Fruit fly (Drosophila melanogaster) whole organism, embryonic: ENCODE results near the gene CG43094.

Source experiments
- Aef1 ChIP-seq: fragments of 200-800 bp; sonication (Bioruptor generic); IDR thresholded peaks from 3 replicates; pipeline ENCODE4 v1.3.6; 2022; ENCODE audit warnings: missing biosample characterization, missing genetic modification characterization
- CG10366 ChIP-seq: fragments of 200-800 bp; sonication (Bioruptor generic); IDR thresholded peaks from 2 replicates; pipeline ENCODE4 v1.3.6; 2022; ENCODE audit warnings: missing biosample characterization, missing genetic modification characterization
- CG10431 ChIP-seq: fragments of 200-800 bp; sonication (Bioruptor generic); optimal IDR thresholded peaks from 3 replicates; lab custom pipeline; 2018; ENCODE audit warnings: missing biosample characterization, mild to moderate bottlenecking, missing genetic modification characterization
- CG11504 ChIP-seq: fragments of 200-800 bp; sonication (Bioruptor generic); optimal IDR thresholded peaks from 3 replicates; lab custom pipeline; 2019; ENCODE audit warnings: missing biosample characterization, mild to moderate bottlenecking, missing genetic modification characterization, moderate library complexity
- CG11695 ChIP-seq: fragments of 200-800 bp; sonication (Bioruptor generic); IDR thresholded peaks from 3 replicates; pipeline ENCODE4 v1.3.6; 2022; ENCODE audit warnings: missing biosample characterization, missing genetic modification characterization
- CG12155 ChIP-seq: fragments of 200-800 bp; sonication (Bioruptor generic); optimal IDR thresholded peaks from 3 replicates; lab custom pipeline; 2016; ENCODE audit warnings: missing biosample characterization, missing genetic modification characterization
- CG12236 ChIP-seq: fragments of 200-800 bp; sonication (Bioruptor generic); optimal IDR thresholded peaks from 2 replicates; lab custom pipeline; 2016; ENCODE audit warnings: missing biosample characterization, missing genetic modification characterization
- CG13123 ChIP-seq: fragments of 200-800 bp; sonication (Bioruptor generic); optimal IDR thresholded peaks from 2 replicates; lab custom pipeline; 2016; ENCODE audit warnings: missing biosample characterization, missing genetic modification characterization
- CG13624 ChIP-seq: fragments of 200-800 bp; sonication (Bioruptor generic); optimal IDR thresholded peaks from 2 replicates; lab custom pipeline; 2016; ENCODE audit warnings: missing biosample characterization, missing genetic modification characterization
- CG15514 ChIP-seq: fragments of 200-800 bp; sonication (Bioruptor generic); optimal IDR thresholded peaks from 3 replicates; lab custom pipeline; 2017; ENCODE audit warnings: missing biosample characterization, missing genetic modification characterization, mild to moderate bottlenecking, moderate library complexity, missing genetic modification reagents
- CG15601 ChIP-seq: fragments of 200-800 bp; sonication (Bioruptor generic); optimal IDR thresholded peaks from 3 replicates; lab custom pipeline; 2019; ENCODE audit warnings: missing biosample characterization, mild to moderate bottlenecking, missing genetic modification characterization, moderate library complexity
- CG17361 ChIP-seq: fragments of 200-800 bp; sonication (Bioruptor generic); IDR thresholded peaks from 3 replicates; pipeline ENCODE4 v1.3.6; 2022; ENCODE audit warnings: missing biosample characterization, missing genetic modification characterization
- CG18262 ChIP-seq: fragments of 200-800 bp; optimal IDR thresholded peaks from 3 replicates; lab custom pipeline; 2019; ENCODE audit warnings: missing biosample characterization, mild to moderate bottlenecking, missing genetic modification characterization, moderate library complexity
- CG2120 ChIP-seq: fragments of 200-800 bp; sonication (Bioruptor generic); optimal IDR thresholded peaks from 3 replicates; lab custom pipeline; 2016; ENCODE audit warnings: missing biosample characterization, missing genetic modification characterization
- CG32532 ChIP-seq: fragments of 200-800 bp; sonication (Bioruptor generic); IDR thresholded peaks from 2 replicates; pipeline ENCODE4 v1.3.6; 2022; ENCODE audit warnings: missing biosample characterization, missing genetic modification characterization
- CG3995 ChIP-seq: fragments of 200-800 bp; sonication (Bioruptor generic); optimal IDR thresholded peaks from 3 replicates; lab custom pipeline; 2016; ENCODE audit warnings: missing biosample characterization, missing genetic modification characterization
- CG4282 ChIP-seq: fragments of 200-800 bp; sonication (Bioruptor generic); optimal IDR thresholded peaks from 2 replicates; lab custom pipeline; 2016; ENCODE audit warnings: missing biosample characterization, missing genetic modification characterization
- CG43689 ChIP-seq: fragments of 200-800 bp; sonication (Bioruptor generic); IDR thresholded peaks from 2 replicates; pipeline ENCODE4 v1.3.6; 2022; ENCODE audit warnings: missing biosample characterization, missing genetic modification characterization
- CG5180 ChIP-seq: fragments of 200-800 bp; sonication (Bioruptor generic); optimal IDR thresholded peaks from 3 replicates; lab custom pipeline; 2017; ENCODE audit warnings: missing biosample characterization, missing genetic modification characterization, mild to moderate bottlenecking, moderate library complexity, missing genetic modification reagents
- CG6272 ChIP-seq: fragments of 200-800 bp; sonication (Bioruptor generic); IDR thresholded peaks from 2 replicates; pipeline ENCODE4 v1.3.6; 2022; ENCODE audit warnings: missing biosample characterization, missing genetic modification characterization
- CG7271 ChIP-seq: fragments of 200-800 bp; sonication (Bioruptor generic); optimal IDR thresholded peaks from 2 replicates; lab custom pipeline; 2018; ENCODE audit warnings: missing biosample characterization, mild to moderate bottlenecking, missing genetic modification characterization, moderate library complexity
- CG8281 ChIP-seq: fragments of 200-800 bp; sonication (Bioruptor generic); optimal IDR thresholded peaks from 2 replicates; lab custom pipeline; 2018; ENCODE audit warnings: missing biosample characterization, mild to moderate bottlenecking, missing genetic modification characterization, moderate library complexity
- CG9797 ChIP-seq: fragments of 200-800 bp; sonication (Bioruptor generic); optimal IDR thresholded peaks from 3 replicates; lab custom pipeline; 2018; ENCODE audit warnings: missing biosample characterization, mild to moderate bottlenecking, missing genetic modification characterization
- Drgx ChIP-seq: fragments of 200-800 bp; sonication (Bioruptor generic); IDR thresholded peaks from 2 replicates; pipeline ENCODE4 v1.3.6; 2022; ENCODE audit warnings: missing biosample characterization, missing genetic modification characterization
- Ets65A ChIP-seq: fragments of 200-800 bp; sonication (Bioruptor generic); peaks from one replicate; lab custom pipeline; 2016; ENCODE audit warnings: missing biosample characterization, missing genetic modification characterization
- H15 ChIP-seq: fragments of 200-800 bp; sonication (Bioruptor generic); IDR thresholded peaks from 3 replicates; pipeline ENCODE4 v1.3.6; 2022; ENCODE audit warnings: missing biosample characterization, missing genetic modification characterization
- Hey ChIP-seq: fragments of 200-800 bp; sonication (Bioruptor generic); optimal IDR thresholded peaks from 3 replicates; lab custom pipeline; 2018; ENCODE audit warnings: missing biosample characterization, mild to moderate bottlenecking, missing genetic modification characterization
- Hr78 ChIP-seq, 2 experiments: fragments of 200-800 bp in 1 of 2; fragments of >200 bp in 1 of 2; sonication (Bioruptor generic) in 1 of 2; optimal IDR thresholded peaks; 2 replicates each; lab custom pipeline; 2017 to 2019; ENCODE audit warnings: missing biosample characterization in 2 of 2, missing genetic modification characterization in 2 of 2, mild to moderate bottlenecking in 1 of 2, moderate library complexity in 1 of 2
- Scr ChIP-seq: fragments of 200-800 bp; sonication (Bioruptor generic); IDR thresholded peaks from 2 replicates; pipeline ENCODE4 v1.3.6; 2022; ENCODE audit warnings: missing biosample characterization, missing genetic modification characterization; ENCODE audit not compliant: partially characterized antibody
- Sry-β ChIP-seq: fragments of 200-800 bp; sonication (Bioruptor generic); optimal IDR thresholded peaks from 2 replicates; lab custom pipeline; 2018; ENCODE audit warnings: missing biosample characterization, mild to moderate bottlenecking, missing genetic modification characterization, moderate library complexity
- ap ChIP-seq: fragments of 200-800 bp; sonication (Bioruptor generic); IDR thresholded peaks from 2 replicates; pipeline ENCODE4 v1.3.6; 2022; ENCODE audit warnings: missing biosample characterization, missing genetic modification characterization
- ara ChIP-seq: fragments of 200-800 bp; sonication (Bioruptor generic); IDR thresholded peaks from 2 replicates; pipeline ENCODE4 v1.3.6; 2022; ENCODE audit warnings: missing biosample characterization, missing genetic modification characterization
- bcd ChIP-seq: fragments of 200-800 bp; sonication (Bioruptor generic); optimal IDR thresholded peaks from 2 replicates; lab custom pipeline; 2017; ENCODE audit warnings: missing biosample characterization, mild to moderate bottlenecking, missing genetic modification characterization
- cato ChIP-seq: fragments of 200-800 bp; sonication (Bioruptor generic); optimal IDR thresholded peaks from 2 replicates; lab custom pipeline; 2016; ENCODE audit warnings: missing biosample characterization, missing genetic modification characterization, borderline replicate concordance
- gce ChIP-seq: fragments of 200-800 bp; sonication (Bioruptor generic); IDR thresholded peaks from 3 replicates; pipeline ENCODE4 v1.3.6; 2022; ENCODE audit warnings: missing biosample characterization, missing genetic modification characterization
- gem ChIP-seq: fragments of 200-800 bp; sonication (Bioruptor generic); optimal IDR thresholded peaks from 2 replicates; lab custom pipeline; 2019; ENCODE audit warnings: missing biosample characterization, mild to moderate bottlenecking, missing genetic modification characterization, moderate library complexity
- ham ChIP-seq: fragments of 200-800 bp; sonication (Bioruptor generic); IDR thresholded peaks from 2 replicates; pipeline ENCODE4 v1.3.6; 2022; ENCODE audit warnings: missing biosample characterization, missing genetic modification characterization
- kay ChIP-seq: fragments of 200-800 bp; sonication (Bioruptor generic); optimal IDR thresholded peaks from 2 replicates; lab custom pipeline; 2016; ENCODE audit warnings: missing biosample characterization, missing genetic modification characterization
- maf-S ChIP-seq: fragments of 200-800 bp; sonication (Bioruptor generic); optimal IDR thresholded peaks from 2 replicates; lab custom pipeline; 2016; ENCODE audit warnings: missing biosample characterization, missing genetic modification characterization
- mld ChIP-seq: fragments of 200-800 bp; sonication (Bioruptor generic); IDR thresholded peaks from 3 replicates; pipeline ENCODE4 v1.3.6; 2022; ENCODE audit warnings: missing biosample characterization, missing genetic modification characterization; ENCODE audit not compliant: partially characterized antibody
- otp ChIP-seq: fragments of 200-800 bp; sonication (Bioruptor generic); IDR thresholded peaks from 3 replicates; pipeline ENCODE4, ENCODE4 v1.3.6; 2022; ENCODE audit warnings: missing biosample characterization, missing genetic modification characterization
- pfk ChIP-seq: fragments of 200-800 bp; sonication (Bioruptor generic); optimal IDR thresholded peaks from 2 replicates; lab custom pipeline; 2018; ENCODE audit warnings: missing biosample characterization, mild to moderate bottlenecking, missing genetic modification characterization, moderate library complexity
- pho ChIP-seq: fragments of 200-800 bp; sonication (Bioruptor generic); optimal IDR thresholded peaks from 2 replicates; lab custom pipeline; 2016; ENCODE audit warnings: missing biosample characterization, missing genetic modification characterization
- pita ChIP-seq: fragments of 200-800 bp; sonication (Bioruptor generic); optimal IDR thresholded peaks from 2 replicates; lab custom pipeline; 2017; ENCODE audit warnings: missing biosample characterization, mild to moderate bottlenecking, missing genetic modification characterization
- slou ChIP-seq: fragments of 200-800 bp; sonication (Bioruptor generic); optimal IDR thresholded peaks from 3 replicates; lab custom pipeline; 2016; ENCODE audit warnings: missing biosample characterization, missing genetic modification characterization
- tll ChIP-seq, 2 experiments: fragments of 200-800 bp in 1 of 2; fragments of >200 bp in 1 of 2; sonication (Bioruptor generic) in 1 of 2; optimal IDR thresholded peaks; 2 replicates each; lab custom pipeline; 2017 to 2019; ENCODE audit warnings: missing biosample characterization in 2 of 2, missing genetic modification characterization in 2 of 2, mild to moderate bottlenecking in 1 of 2, moderate library complexity in 1 of 2
- vfl ChIP-seq: fragments of 200-800 bp; sonication (Bioruptor generic); optimal IDR thresholded peaks from 2 replicates; lab custom pipeline; 2016; ENCODE audit warnings: missing biosample characterization, missing genetic modification characterization
- wek ChIP-seq: fragments of 200-800 bp; sonication (Bioruptor generic); optimal IDR thresholded peaks from 3 replicates; lab custom pipeline; 2018; ENCODE audit warnings: missing biosample characterization, mild to moderate bottlenecking, missing genetic modification characterization, moderate library complexity

CG43094 gene

DNA sequence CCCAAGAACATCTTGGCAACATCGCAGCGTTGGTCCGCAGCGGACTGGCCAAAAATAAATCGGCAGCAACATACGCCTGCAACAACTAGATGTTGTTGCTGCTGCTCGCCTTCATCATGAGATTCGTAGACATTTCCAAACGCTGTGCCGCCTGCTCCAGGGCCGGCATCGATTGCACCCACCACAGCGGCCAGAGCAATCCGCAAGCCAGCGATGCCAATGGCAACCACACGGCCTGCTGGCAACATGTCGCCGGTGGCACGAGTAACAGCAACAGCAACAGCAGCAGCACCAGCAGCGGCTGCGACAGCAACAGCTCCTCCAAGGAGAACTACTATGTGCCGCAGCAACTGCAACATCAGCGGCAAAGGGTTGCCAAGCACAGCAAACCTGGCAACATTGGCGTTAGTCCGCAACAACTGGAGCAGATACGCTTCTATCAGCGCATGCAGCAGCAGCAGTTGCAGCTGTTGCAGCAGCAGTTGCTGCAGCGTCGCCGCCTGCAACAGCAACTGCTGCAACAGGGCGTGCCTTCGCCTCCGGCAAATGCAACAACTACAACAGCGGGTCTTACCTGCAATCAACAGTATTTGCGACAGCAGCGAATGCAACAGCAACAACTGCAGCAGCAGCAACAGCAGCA is 14.0 kb upstream of the CG43094 start (continued):
- TF ChIP-seq mld (GFP tag; lab: Robert Waterston, UW) (0 out of 3 replicates have a peak, but pooled peaks have one; percentile 14), Scr (GFP tag; lab: Robert Waterston, UW) (no peak), CG9797 (GFP tag; lab: Kevin White, UChicago) (no peak), CG6272 (GFP tag; lab: Robert Waterston, UW) (0 out of 2 replicates have a peak, but pooled peaks have one; percentile 5)

DNA sequence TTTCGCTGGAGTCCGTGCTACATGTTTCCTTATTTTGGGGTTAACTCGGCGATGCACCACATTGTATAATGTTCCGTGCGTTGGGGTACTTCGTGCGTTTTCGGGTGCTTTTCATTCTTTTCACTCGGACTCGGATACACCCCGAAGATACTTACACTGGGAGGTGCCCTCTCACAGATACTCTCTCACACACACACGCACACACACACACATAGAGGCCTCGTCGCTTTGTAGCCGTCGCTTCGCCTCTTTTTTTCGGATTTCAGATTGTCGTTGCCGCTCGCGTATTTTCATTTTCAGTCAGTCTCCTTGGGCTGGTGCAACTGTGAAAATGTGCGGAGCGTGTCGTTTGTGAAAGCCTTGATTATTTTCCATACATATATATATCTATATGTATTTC is 10.6 kb upstream of the CG43094 start:
- TF ChIP-seq cato (GFP tag; lab: Kevin White, UChicago) (no peak), Hr78 (GFP tag; optimal IDR thresholded peaks at IDR 0.05; lab: Kevin White, UChicago) (peak in 1 of 2 experiments; percentile 3), CG3995 (GFP tag; lab: Kevin White, UChicago) (no peak), CG18262 (tag; lab: Kevin White, UChicago) (peak; percentile 2), CG43689 (no peak), CG11695 (GFP tag; lab: Robert Waterston, UW) (no peak), CG17361 (GFP tag; lab: Robert Waterston, UW) (no peak), otp (no peak), Sry-β (GFP tag; lab: Kevin White, UChicago) (no peak), Hey (tag; lab: Kevin White, UChicago) (no peak), gce (0 out of 3 replicates have a peak, but pooled peaks have one; percentile 22), pita (GFP tag; lab: Kevin White, UChicago) (no peak), CG32532 (GFP tag; lab: Robert Waterston, UW) (peak; percentile 63), slou (GFP tag; lab: Kevin White, UChicago) (no peak), pho (no peak), CG12236 (GFP tag; lab: Kevin White, UChicago) (no peak), CG7271 (tag; lab: Kevin White, UChicago) (no peak), H15 (GFP tag; lab: Robert Waterston, UW) (no peak), CG4282 (no peak), CG15601 (tag; lab: Kevin White, UChicago) (no peak), vfl (GFP tag; lab: Kevin White, UChicago) (no peak), CG11504 (tag; lab: Kevin White, UChicago) (peak; percentile 59), Aef1 (GFP tag; lab: Robert Waterston, UW) (no peak), CG12155 (GFP tag; lab: Kevin White, UChicago) (no peak), Drgx (GFP tag; lab: Robert Waterston, UW) (peak; percentile 80), pfk (GFP tag; lab: Kevin White, UChicago) (no peak), wek (GFP tag; lab: Kevin White, UChicago) (no peak), ap (GFP tag; lab: Robert Waterston, UW) (no peak), tll (GFP tag; optimal IDR thresholded peaks at IDR 0.05; lab: Kevin White, UChicago) (no peak), CG2120 (GFP tag; lab: Kevin White, UChicago) (no peak), CG8281 (tag; lab: Kevin White, UChicago) (no peak), CG15514 (GFP tag; lab: Kevin White, UChicago) (no peak), maf-S (GFP tag; lab: Kevin White, UChicago) (no peak), CG13624 (GFP tag; lab: Kevin White, UChicago) (no peak), CG5180 (GFP tag; lab: Kevin White, UChicago) (no peak), CG13123 (GFP tag; lab: Kevin White, UChicago) (no peak), bcd (no peak), CG10366 (GFP tag; lab: Robert Waterston, UW) (peak; percentile 30; the same call in 1 of the 2 replicates), CG10431 (GFP tag; lab: Kevin White, UChicago) (no peak), kay (GFP tag; lab: Kevin White, UChicago) (no peak), ara (GFP tag; lab: Robert Waterston, UW) (no peak), gem (tag; lab: Kevin White, UChicago) (no peak), ham (no peak), Ets65A (GFP tag; lab: Kevin White, UChicago) (no peak)
